Worm (Caenorhabditis elegans): ENCODE results near the gene col-114.
A peak's percentile ranks its signal among the peaks of the same experiment; 100 is the strongest.

The col-114 gene

ce11 chrIV:7237668-7238214 lies 8.7 kb downstream of the col-114 start, which contains the start of gene elo-3:
TSS of gene elo-3 (plus strand) at chrIV:7237718.
- peak; percentile 83 for TF ChIP-seq nhr-80 (tag; optimal IDR thresholded peaks at IDR 0.05)
- TF ChIP-seq nfyb-1 (GFP tag; IDR thresholded peaks at IDR 0.05) = 0 out of 2 replicates have a peak, but pooled peaks have one; percentile 26
- peak in 1 of 2 experiments; percentile 3 for TF ChIP-seq let-607 (tag; optimal IDR thresholded peaks at IDR 0.05)
- no peak for TF ChIP-seq dpl-1 (GFP tag; optimal IDR thresholded peaks at IDR 0.05)
- TF ChIP-seq F57A8.1 (GFP tag; optimal IDR thresholded peaks at IDR 0.05) = no peak

ce11 chrIV:7236248-7236772 lies 10.1 kb downstream of the col-114 start:
- TF ChIP-seq akir-1 (GFP tag; optimal IDR thresholded peaks at IDR 0.05) (no peak), ceh-91 (GFP tag; IDR thresholded peaks at IDR 0.05) (no peak), lsl-1 (GFP tag; optimal IDR thresholded peaks at IDR 0.05) (peak; percentile 21), F57C9.4 (tag; optimal IDR thresholded peaks at IDR 0.05) (peak; percentile 14), dox-1 (GFP tag; IDR thresholded peaks at IDR 0.05) (peak; percentile 25; the same call in 1 of the 2 replicates)

- TF ChIP-seq mel-28 (tag; optimal IDR thresholded peaks at IDR 0.05; ENCODE audit: borderline replicate concordance) (no peak), lag-1 (GFP tag; IDR thresholded peaks at IDR 0.05) (no peak), aptf-3 (GFP tag; IDR thresholded peaks at IDR 0.05) (no peak; the same call in 1 of the 2 replicates), F33H1.4 (GFP tag; IDR thresholded peaks at IDR 0.05) (no peak), lir-1 (GFP tag; conservative IDR thresholded peaks at IDR 0.05) (0 out of 2 replicates have a peak, but pooled peaks have one; percentile 32), K11D2.4 (GFP tag; IDR thresholded peaks at IDR 0.05) (0 out of 2 replicates have a peak, but pooled peaks have one; percentile 50), lin-40 (tag; optimal IDR thresholded peaks at IDR 0.05) (peak; percentile 28), zfh-2 (GFP tag; conservative IDR thresholded peaks at IDR 0.05) (peak; percentile 89), somi-1 (GFP tag; optimal IDR thresholded peaks at IDR 0.05) (peak; percentile 6), pbrm-1 (GFP tag; IDR thresholded peaks at IDR 0.05) (0 out of 2 replicates have a peak, but pooled peaks have one; percentile 20), atf-7 (tag; optimal IDR thresholded peaks at IDR 0.05) (no peak), snpc-4 (GFP tag; optimal IDR thresholded peaks at IDR 0.05) (no peak), snpc-4 (tag; optimal IDR thresholded peaks at IDR 0.05) (peak in 1 of 4 experiments; percentile 21), attf-5 (GFP tag; optimal IDR thresholded peaks at IDR 0.05) (peak; percentile 52), rec-8 (tag; optimal IDR thresholded peaks at IDR 0.05) (peak in 1 of 2 experiments; percentile 8), rcor-1 (GFP tag; IDR thresholded peaks at IDR 0.05) (peak; percentile 26; the same call in 1 of the 2 replicates), hmg-1.2 (GFP tag; IDR thresholded peaks at IDR 0.05) (peak; percentile 82), nhr-80 (tag; optimal IDR thresholded peaks at IDR 0.05) (peak; percentile 88), ztf-18 (tag; optimal IDR thresholded peaks at IDR 0.05) (peak; percentile 11), B0336.3 (GFP tag; IDR thresholded peaks at IDR 0.05) (peak; percentile 59; the same call in 1 of the 2 replicates), K12H6.12 (tag; optimal IDR thresholded peaks at IDR 0.05) (peak; percentile 25), ceh-91 (GFP tag; IDR thresholded peaks at IDR 0.05) (no peak), repo-1 (tag; optimal IDR thresholded peaks at IDR 0.05) (peak; percentile 9), hmg-20 (GFP tag; IDR thresholded peaks at IDR 0.05) (peak; percentile 47; the same call in 1 of the 2 replicates), mcd-1 (GFP tag; IDR thresholded peaks at IDR 0.05) (peak; percentile 62), cebp-1 (GFP tag; IDR thresholded peaks at IDR 0.05) (no peak), cebp-1 (tag; optimal IDR thresholded peaks at IDR 0.05) (peak; percentile 57), lin-54 (GFP tag; optimal IDR thresholded peaks at IDR 0.05) (peak; percentile 31), dox-1 (GFP tag; IDR thresholded peaks at IDR 0.05) (peak; percentile 78)
Observed at ce11 chrIV:7235382-7235917, 11.0 kb downstream of the col-114 start.

Measured in whole organism, young adult.